Worm (Caenorhabditis elegans): ENCODE results near the gene srj-14.

- TF ChIP-seq akir-1 (GFP tag; optimal IDR thresholded peaks at IDR 0.05): no peak
- TF ChIP-seq unc-62 (GFP tag; optimal IDR thresholded peaks at IDR 0.05): no peak
- no peak for TF ChIP-seq bed-1 (GFP tag; IDR thresholded peaks at IDR 0.05)
- TF ChIP-seq somi-1 (GFP tag; optimal IDR thresholded peaks at IDR 0.05): no peak
- no peak for TF ChIP-seq snpc-4 (GFP tag; optimal IDR thresholded peaks at IDR 0.05)
- no peak for TF ChIP-seq snpc-4 (tag; optimal IDR thresholded peaks at IDR 0.05)
- TF ChIP-seq hsf-1 (GFP tag; IDR thresholded peaks at IDR 0.05): no peak
- TF ChIP-seq mxl-1 (tag; optimal IDR thresholded peaks at IDR 0.05): no peak
Measured at ce11 chrV:7399202-7399601, 29.7 kb downstream of the srj-14 start, which contains the start of gene gst-41.

All from whole organism, young adult.